Fruit fly (Drosophila melanogaster) whole organism, embryonic: Measurements from ENCODE around the gene elB.

ENCODE experiments used
- ATbp ChIP-seq: fragments of 200-800 bp; sonication (Bioruptor generic); optimal IDR thresholded peaks from 2 replicates; lab custom pipeline; 2017; ENCODE audit warnings: missing biosample characterization, mild to moderate bottlenecking, missing genetic modification characterization, missing genetic modification reagents
- Aef1 ChIP-seq: fragments of 200-800 bp; sonication (Bioruptor generic); IDR thresholded peaks from 3 replicates; pipeline ENCODE4 v1.3.6; 2022; ENCODE audit warnings: missing biosample characterization, missing genetic modification characterization
- Antp ChIP-seq: fragments of 200-800 bp; sonication (Bioruptor generic); optimal IDR thresholded peaks from 3 replicates; lab custom pipeline; 2016; ENCODE audit warnings: missing biosample characterization, missing genetic modification characterization
- B-H2 ChIP-seq: fragments of 200-800 bp; sonication (Bioruptor generic); optimal IDR thresholded peaks from 2 replicates; lab custom pipeline; 2018; ENCODE audit warnings: missing biosample characterization, mild to moderate bottlenecking, missing genetic modification characterization
- Blimp-1 ChIP-seq: fragments of 200-800 bp; sonication (Bioruptor generic); optimal IDR thresholded peaks from 3 replicates; lab custom pipeline; 2018; ENCODE audit warnings: missing biosample characterization, missing genetic modification characterization, mild to moderate bottlenecking, moderate library complexity, missing genetic modification reagents
- CG11456 ChIP-seq: fragments of 200-800 bp; sonication (Bioruptor generic); IDR thresholded peaks from 3 replicates; pipeline ENCODE4 v1.3.6; 2022; ENCODE audit warnings: missing biosample characterization, missing genetic modification characterization
- CG12391 ChIP-seq: fragments of 200-800 bp; sonication (Bioruptor generic); optimal IDR thresholded peaks from 3 replicates; lab custom pipeline; 2018; ENCODE audit warnings: missing biosample characterization, mild to moderate bottlenecking, missing genetic modification characterization, moderate library complexity
- CG13775 ChIP-seq: fragments of 200-800 bp; sonication (Bioruptor generic); optimal IDR thresholded peaks from 3 replicates; lab custom pipeline; 2017; ENCODE audit warnings: missing biosample characterization, mild to moderate bottlenecking, missing genetic modification characterization
- CG14860 ChIP-seq: fragments of 200-800 bp; sonication (Bioruptor generic); IDR thresholded peaks from 3 replicates; pipeline ENCODE4 v1.3.6; 2022; ENCODE audit warnings: missing biosample characterization, missing genetic modification characterization; ENCODE audit not compliant: partially characterized antibody
- CG15269 ChIP-seq: fragments of 200-800 bp; sonication (Bioruptor generic); optimal IDR thresholded peaks from 2 replicates; lab custom pipeline; 2018; ENCODE audit warnings: missing biosample characterization, mild to moderate bottlenecking, missing genetic modification characterization, moderate library complexity
- CG16779 ChIP-seq: fragments of 200-800 bp; sonication (Bioruptor generic); IDR thresholded peaks from 2 replicates; pipeline ENCODE4 v1.3.6; 2022; ENCODE audit warnings: missing biosample characterization, missing genetic modification characterization
- CG17802 ChIP-seq: fragments of 200-800 bp; sonication (Bioruptor generic); optimal IDR thresholded peaks from 2 replicates; lab custom pipeline; 2018; ENCODE audit warnings: missing biosample characterization, mild to moderate bottlenecking, missing genetic modification characterization, moderate library complexity
- CG31441 ChIP-seq: fragments of 200-800 bp; sonication (Bioruptor generic); IDR thresholded peaks from 2 replicates; pipeline ENCODE4 v1.3.6; 2022; ENCODE audit warnings: missing biosample characterization, missing genetic modification characterization
- CG32532 ChIP-seq: fragments of 200-800 bp; sonication (Bioruptor generic); IDR thresholded peaks from 2 replicates; pipeline ENCODE4 v1.3.6; 2022; ENCODE audit warnings: missing biosample characterization, missing genetic modification characterization
- CG3407 ChIP-seq: fragments of 200-800 bp; sonication (Bioruptor generic); optimal IDR thresholded peaks from 2 replicates; lab custom pipeline; 2018; ENCODE audit warnings: missing biosample characterization, mild to moderate bottlenecking, missing genetic modification characterization
- CG34224 ChIP-seq: fragments of 200-800 bp; sonication (Bioruptor generic); IDR thresholded peaks from 3 replicates; pipeline ENCODE4 v1.3.6; 2022; ENCODE audit warnings: missing biosample characterization, missing genetic modification characterization; ENCODE audit not compliant: partially characterized antibody
- CG3838 ChIP-seq: fragments of 200-800 bp; sonication (Bioruptor generic); optimal IDR thresholded peaks from 3 replicates; lab custom pipeline; 2016; ENCODE audit warnings: missing biosample characterization, missing genetic modification characterization
- CG4424 ChIP-seq: fragments of 200-800 bp; sonication (Bioruptor generic); optimal IDR thresholded peaks from 3 replicates; lab custom pipeline; 2016; ENCODE audit warnings: missing biosample characterization, missing genetic modification characterization
- CG4730 ChIP-seq: fragments of 200-800 bp; sonication (Bioruptor generic); IDR thresholded peaks from 2 replicates; pipeline ENCODE4 v1.3.6; 2022; ENCODE audit warnings: missing biosample characterization, missing genetic modification characterization
- CG8388 ChIP-seq: fragments of 200-800 bp; sonication (Bioruptor generic); optimal IDR thresholded peaks from 2 replicates; lab custom pipeline; 2019; ENCODE audit warnings: missing biosample characterization, mild to moderate bottlenecking, missing genetic modification characterization, moderate library complexity
- CG9609 ChIP-seq: fragments of 200-800 bp; sonication (Bioruptor generic); optimal IDR thresholded peaks from 3 replicates; lab custom pipeline; 2016; ENCODE audit warnings: missing biosample characterization, missing genetic modification characterization
- CG9817 ChIP-seq: fragments of 200-800 bp; sonication (Bioruptor generic); optimal IDR thresholded peaks from 2 replicates; lab custom pipeline; 2018; ENCODE audit warnings: missing biosample characterization, mild to moderate bottlenecking, missing genetic modification characterization, moderate library complexity
- CG9876 ChIP-seq: fragments of 200-800 bp; sonication (Bioruptor generic); optimal IDR thresholded peaks from 2 replicates; lab custom pipeline; 2016; ENCODE audit warnings: missing biosample characterization, missing genetic modification characterization
- CG9932 ChIP-seq: fragments of 200-800 bp; sonication (Bioruptor generic); IDR thresholded peaks from 2 replicates; pipeline ENCODE4 v1.3.6; 2022; ENCODE audit warnings: missing biosample characterization, missing genetic modification characterization
- GATAe ChIP-seq: fragments of 200-800 bp; sonication (Bioruptor generic); conservative IDR thresholded peaks from 2 replicates; pipeline ENCODE4 v1.3.6; 2022; ENCODE audit warnings: missing biosample characterization, missing genetic modification characterization
- Max ChIP-seq: fragments of 200-800 bp; sonication (Bioruptor generic); optimal IDR thresholded peaks from 2 replicates; lab custom pipeline; 2016; ENCODE audit warnings: missing biosample characterization, mild to moderate bottlenecking, missing genetic modification characterization
- Mrtf ChIP-seq: fragments of 200-800 bp; sonication (Bioruptor generic); IDR thresholded peaks from 3 replicates; pipeline ENCODE4 v1.3.6; 2022; ENCODE audit warnings: missing biosample characterization, missing genetic modification characterization
- NK7.1 ChIP-seq: fragments of 200-800 bp; sonication (Bioruptor generic); optimal IDR thresholded peaks from 3 replicates; lab custom pipeline; 2016; ENCODE audit warnings: missing biosample characterization, missing genetic modification characterization
- Nf-YA ChIP-seq: fragments of 200-800 bp; sonication (Bioruptor generic); IDR thresholded peaks from 2 replicates; pipeline ENCODE4 v1.3.6; 2022; ENCODE audit warnings: missing biosample characterization, missing genetic modification characterization
- Side ChIP-seq: fragments of 200-800 bp; sonication (Bioruptor generic); optimal IDR thresholded peaks from 2 replicates; lab custom pipeline; 2016; ENCODE audit warnings: missing biosample characterization, missing genetic modification characterization
- Usf ChIP-seq: fragments of 200-800 bp; sonication (Bioruptor generic); optimal IDR thresholded peaks from 2 replicates; lab custom pipeline; 2017; ENCODE audit warnings: missing genotype, missing biosample characterization, missing genetic modification characterization
- amos ChIP-seq: fragments of 200-800 bp; sonication (Bioruptor generic); IDR thresholded peaks from 2 replicates; pipeline ENCODE4 v1.3.6; 2022; ENCODE audit warnings: missing biosample characterization, missing genetic modification characterization; ENCODE audit not compliant: partially characterized antibody
- bab2 ChIP-seq: fragments of 200-800 bp; sonication (Bioruptor generic); optimal IDR thresholded peaks from 2 replicates; lab custom pipeline; 2016; ENCODE audit warnings: missing biosample characterization, missing genetic modification characterization
- bowl ChIP-seq: fragments of 200-800 bp; sonication (Bioruptor generic); IDR thresholded peaks from 2 replicates; pipeline ENCODE4 v1.3.6; 2022; ENCODE audit warnings: missing biosample characterization, missing genetic modification characterization
- bsh ChIP-seq, 2 experiments: fragments of 200-800 bp; sonication (Bioruptor generic); optimal IDR thresholded peaks; 2 replicates each; lab custom pipeline; 2017 to 2018; ENCODE audit warnings: mild to moderate bottlenecking in 2 of 2, missing biosample characterization in 2 of 2, missing genetic modification characterization in 2 of 2, moderate library complexity in 1 of 2
- cad ChIP-seq: fragments of >200 bp; optimal IDR thresholded peaks from 2 replicates; lab custom pipeline; 2017; ENCODE audit warnings: missing biosample characterization, missing genetic modification characterization
- corto ChIP-seq: fragments of 200-800 bp; sonication (Bioruptor generic); optimal IDR thresholded peaks from 2 replicates; lab custom pipeline; 2016; ENCODE audit warnings: missing biosample characterization, mild to moderate bottlenecking, missing genetic modification characterization, moderate library complexity
- ewg ChIP-seq: fragments of 200-800 bp; sonication (Bioruptor generic); optimal IDR thresholded peaks from 3 replicates; lab custom pipeline; 2017; ENCODE audit warnings: mild to moderate bottlenecking, missing biosample characterization, missing genetic modification reagents, missing genetic modification characterization
- fd102C ChIP-seq: fragments of 200-800 bp; sonication (Bioruptor generic); optimal IDR thresholded peaks from 2 replicates; lab custom pipeline; 2018; ENCODE audit warnings: missing biosample characterization, mild to moderate bottlenecking, missing genetic modification characterization, moderate library complexity
- jigr1 ChIP-seq: fragments of 200-800 bp; sonication (Bioruptor generic); IDR thresholded peaks from 3 replicates; pipeline ENCODE4 v1.3.6; 2022; ENCODE audit warnings: missing biosample characterization, missing genetic modification characterization
- pan ChIP-seq, 4 experiments: fragments of >200 bp in 3 of 4; fragments of 200-800 bp in 1 of 4; sonication (Bioruptor generic) in 1 of 4; optimal IDR thresholded peaks in 3 of 4; IDR thresholded peaks in 1 of 4; 2 replicates each; pipeline versions ENCODE4 v1.3.6 to Lab custom; 2017 to 2022; ENCODE audit warnings: missing biosample characterization in 2 of 4, missing genetic modification characterization in 2 of 4, mixed read lengths in 1 of 4
- pita ChIP-seq: fragments of 200-800 bp; sonication (Bioruptor generic); optimal IDR thresholded peaks from 2 replicates; lab custom pipeline; 2017; ENCODE audit warnings: missing biosample characterization, mild to moderate bottlenecking, missing genetic modification characterization
- row ChIP-seq: fragments of 200-800 bp; sonication (Bioruptor generic); IDR thresholded peaks from 3 replicates; pipeline ENCODE4 v1.3.6; 2022; ENCODE audit warnings: missing biosample characterization, missing genetic modification characterization
- salm ChIP-seq: fragments of 200-800 bp; sonication (Bioruptor generic); optimal IDR thresholded peaks from 2 replicates; lab custom pipeline; 2018; ENCODE audit warnings: missing biosample characterization, mild to moderate bottlenecking, missing genetic modification characterization
- schlank ChIP-seq: fragments of 200-800 bp; sonication (Bioruptor generic); optimal IDR thresholded peaks from 2 replicates; lab custom pipeline; 2018; ENCODE audit warnings: missing biosample characterization, mild to moderate bottlenecking, missing genetic modification characterization
- sens-2 ChIP-seq: fragments of 200-800 bp; sonication (Bioruptor generic); IDR thresholded peaks from 2 replicates; pipeline ENCODE4 v1.3.6; 2022; ENCODE audit warnings: missing biosample characterization, missing genetic modification characterization
- so ChIP-seq: fragments of 200-800 bp; sonication (Bioruptor generic); IDR thresholded peaks from 3 replicates; pipeline ENCODE4 v1.3.6; 2022; ENCODE audit warnings: missing biosample characterization, missing genetic modification characterization
- tap ChIP-seq: fragments of 200-800 bp; optimal IDR thresholded peaks from 3 replicates; lab custom pipeline; 2019; ENCODE audit warnings: missing biosample characterization, mild to moderate bottlenecking, missing genetic modification characterization, moderate library complexity
- vfl ChIP-seq: fragments of 200-800 bp; sonication (Bioruptor generic); optimal IDR thresholded peaks from 2 replicates; lab custom pipeline; 2016; ENCODE audit warnings: missing biosample characterization, missing genetic modification characterization
- zf30C ChIP-seq: fragments of 200-800 bp; sonication (Bioruptor generic); optimal IDR thresholded peaks from 3 replicates; lab custom pipeline; 2018; ENCODE audit warnings: missing biosample characterization, mild to moderate bottlenecking, missing genetic modification characterization

Gene elB

DNA sequence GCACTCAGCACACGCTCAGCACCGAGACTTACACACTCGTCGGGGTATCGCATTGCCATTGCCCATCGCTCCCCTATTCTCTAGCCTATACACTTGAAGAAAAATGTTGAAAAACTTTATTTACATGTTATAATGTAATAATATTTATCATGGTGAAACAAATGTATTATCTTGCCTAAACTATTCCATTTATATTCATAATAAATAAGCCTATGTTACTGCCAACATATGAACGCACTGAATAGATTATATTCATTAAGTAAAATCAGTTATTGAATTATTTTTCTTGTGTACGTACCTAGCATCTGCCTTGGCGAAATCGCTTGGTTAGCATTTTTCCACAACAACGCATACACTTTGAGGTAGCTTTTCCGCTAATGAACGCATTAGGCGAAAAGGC is 31.6 kb upstream of the elB start (continued):
- TF ChIP-seq CG9932 (GFP tag; lab: Robert Waterston, UW) (no peak), so (GFP tag; lab: Robert Waterston, UW) (peak; percentile 45; the same call in 1 of the 3 replicates), ewg (GFP tag; lab: Kevin White, UChicago) (peak; percentile 13), CG17802 (tag; lab: Kevin White, UChicago) (no peak), Aef1 (no peak), B-H2 (GFP tag; lab: Kevin White, UChicago) (no peak), jigr1 (GFP tag; lab: Robert Waterston, UW) (no peak), Antp (no peak), salm (tag; lab: Kevin White, UChicago) (peak; percentile 19), fd102C (GFP tag; lab: Kevin White, UChicago) (peak; percentile 7), pita (GFP tag; lab: Kevin White, UChicago) (no peak), CG9817 (peak; percentile 16), CG31441 (GFP tag; lab: Robert Waterston, UW) (peak; percentile 69), vfl (GFP tag; lab: Kevin White, UChicago) (no peak), row (GFP tag; lab: Robert Waterston, UW) (peak; percentile 64), NK7.1 (GFP tag; lab: Kevin White, UChicago) (no peak), CG4424 (peak; percentile 51), Mrtf (GFP tag; lab: Robert Waterston, UW) (no peak), CG9876 (GFP tag; lab: Kevin White, UChicago) (no peak), CG11456 (GFP tag; lab: Robert Waterston, UW) (no peak), CG13775 (GFP tag; lab: Kevin White, UChicago) (peak; percentile 55), CG14860 (GFP tag; lab: Robert Waterston, UW) (no peak), Side (GFP tag; lab: Kevin White, UChicago) (no peak), CG3838 (GFP tag; lab: Kevin White, UChicago) (no peak), CG32532 (0 out of 2 replicates have a peak, but pooled peaks have one; percentile 23), CG16779 (GFP tag; lab: Robert Waterston, UW) (no peak), GATAe (GFP tag; lab: Robert Waterston, UW) (no peak), zf30C (peak; percentile 60), CG12391 (peak; percentile 69), ATbp (no peak), CG4730 (GFP tag; lab: Robert Waterston, UW) (0 out of 2 replicates have a peak, but pooled peaks have one; percentile 32), sens-2 (GFP tag; lab: Robert Waterston, UW) (no peak), corto (no peak), Max (peak; percentile 43), Nf-YA (GFP tag; lab: Robert Waterston, UW) (no peak), bowl (GFP tag; lab: Robert Waterston, UW) (no peak), cad (no peak), CG8388 (GFP tag; lab: Kevin White, UChicago) (peak; percentile 44), CG15269 (tag; lab: Kevin White, UChicago) (peak; percentile 40), CG34224 (no peak), Blimp-1 (GFP tag; lab: Kevin White, UChicago) (peak; percentile 64), Usf (peak; percentile 0), amos (GFP tag; lab: Robert Waterston, UW) (no peak), bsh (GFP tag; optimal IDR thresholded peaks at IDR 0.05; lab: Kevin White, UChicago) (peak in 1 of 2 experiments; percentile 61), pan (optimal IDR thresholded peaks at IDR 0.05; lab: Kevin White, UChicago) (no peak), pan (GFP tag; optimal IDR thresholded peaks at IDR 0.05 in 1 of 2, IDR thresholded peaks at IDR 0.05 in 1 of 2) (peak in 1 of 2 experiments; percentile 54), tap (tag; lab: Kevin White, UChicago) (peak; percentile 44), schlank (no peak), CG9609 (GFP tag; lab: Kevin White, UChicago) (no peak), bab2 (GFP tag; lab: Kevin White, UChicago) (no peak), CG3407 (no peak)
